Worm (Caenorhabditis elegans) whole organism, L4/young adult: Measurements from ENCODE around the gene C50D2.2.

ENCODE experiments used
- W03F9.2 ChIP-seq: fragments of 150-350 bp; optimal IDR thresholded peaks from 2 replicates; lab custom pipeline; 2014; ENCODE audit warnings: missing biosample characterization, missing genetic modification characterization
- dao-5 ChIP-seq: sonication (generic microtip); optimal IDR thresholded peaks from 2 replicates; lab custom pipeline; 2016; ENCODE audit warnings: missing genotype, missing genetic modification characterization, moderate library complexity, missing compliant biosample characterization
- him-1 ChIP-seq: sonication (generic microtip); optimal IDR thresholded peaks from 2 replicates; lab custom pipeline; 2016; ENCODE audit warnings: missing genotype, missing genetic modification reagents, missing genetic modification characterization, missing compliant biosample characterization

C50D2.2 gene

ce11 chrII:108865-109264 is at the start of gene C50D2.2:
C50D2.2 (plus strand) TSS chrII:109165.
- TF ChIP-seq him-1 (tag; lab: Kevin White, UChicago) = no peak

ce11 chrII:60049-60448 is 48.9 kb upstream of the C50D2.2 start:
- no peak for TF ChIP-seq him-1 (tag; lab: Kevin White, UChicago)
- TF ChIP-seq dao-5 (tag; lab: Kevin White, UChicago) = no peak
- no peak for TF ChIP-seq W03F9.2

DNA sequence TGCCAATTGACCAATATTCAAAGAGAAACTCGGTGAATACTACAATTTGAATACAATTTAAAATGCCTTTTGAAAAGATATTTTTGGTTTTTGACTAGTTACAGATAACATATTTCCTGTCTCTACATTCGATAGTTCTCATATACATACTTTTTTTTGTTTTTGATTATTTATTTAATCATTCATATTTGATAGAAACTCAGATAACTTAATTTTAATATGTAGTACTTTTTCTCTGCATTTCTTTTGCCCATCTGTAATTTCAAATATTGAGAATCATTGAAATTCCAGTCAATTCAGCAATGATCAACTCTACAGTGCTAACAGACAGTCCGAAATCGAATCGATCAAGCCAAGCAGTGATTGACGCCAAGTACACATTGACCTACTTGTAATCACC is 48.0 kb upstream of the C50D2.2 start, which contains the start of gene C23H3.2:
Gene C23H3.2 (plus strand): TSS at position 301 of the 400 bp plus-strand sequence.
- TF ChIP-seq him-1 (tag; lab: Kevin White, UChicago) = no peak
- no peak for TF ChIP-seq dao-5 (tag; lab: Kevin White, UChicago)
- no peak for TF ChIP-seq W03F9.2

ce11 chrII:65484-65883 is 43.5 kb upstream of the C50D2.2 start:
- no peak for TF ChIP-seq him-1 (tag; lab: Kevin White, UChicago)
- TF ChIP-seq dao-5 (tag; lab: Kevin White, UChicago) = no peak
- TF ChIP-seq W03F9.2 = no peak

DNA sequence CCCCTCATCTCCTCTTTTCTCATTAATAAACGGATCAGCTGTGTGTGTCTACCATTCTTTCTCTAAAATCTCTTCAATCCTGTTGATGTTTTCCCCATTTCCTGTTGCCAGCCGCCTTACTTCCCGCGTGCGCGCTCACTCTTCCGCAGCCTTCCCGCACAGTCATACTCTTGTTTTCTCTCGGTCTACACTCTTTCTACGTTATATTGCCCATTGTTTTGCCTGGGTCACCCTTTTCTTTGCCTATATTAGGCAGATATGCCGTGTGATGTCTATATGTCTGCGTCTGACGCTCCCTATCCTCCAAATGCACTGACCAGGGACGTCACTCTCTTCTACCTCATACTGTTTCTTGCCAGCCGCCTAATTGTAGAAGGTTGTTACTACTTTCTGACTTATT is 42.6 kb upstream of the C50D2.2 start:
- TF ChIP-seq dao-5 (tag; lab: Kevin White, UChicago) (no peak), W03F9.2 (no peak), him-1 (tag; lab: Kevin White, UChicago) (no peak)

DNA sequence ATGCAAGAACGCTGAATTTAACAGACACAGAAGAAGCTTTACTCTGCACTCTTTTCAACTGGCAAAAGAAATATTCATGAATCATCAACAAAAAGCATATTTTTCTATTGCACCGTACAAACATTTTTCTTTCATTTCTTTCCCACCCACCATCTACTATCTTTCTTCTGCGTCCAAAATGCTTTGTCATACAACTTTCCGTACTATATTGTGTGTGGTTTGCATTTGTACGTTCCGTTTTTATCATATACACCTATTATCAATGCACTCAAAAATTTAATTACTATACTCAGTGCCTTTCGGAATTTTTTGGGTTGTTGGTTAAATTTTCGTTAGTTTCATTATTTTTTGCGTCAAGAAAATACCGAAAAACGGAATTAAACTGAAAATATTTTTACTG is 41.3 kb upstream of the C50D2.2 start:
- no peak for TF ChIP-seq dao-5 (tag; lab: Kevin White, UChicago)
- TF ChIP-seq him-1 (tag; lab: Kevin White, UChicago) = no peak

ce11 chrII:68757-69156 is 40.2 kb upstream of the C50D2.2 start:
- TF ChIP-seq W03F9.2 (no peak), dao-5 (tag; lab: Kevin White, UChicago) (no peak), him-1 (tag; lab: Kevin White, UChicago) (no peak)

DNA sequence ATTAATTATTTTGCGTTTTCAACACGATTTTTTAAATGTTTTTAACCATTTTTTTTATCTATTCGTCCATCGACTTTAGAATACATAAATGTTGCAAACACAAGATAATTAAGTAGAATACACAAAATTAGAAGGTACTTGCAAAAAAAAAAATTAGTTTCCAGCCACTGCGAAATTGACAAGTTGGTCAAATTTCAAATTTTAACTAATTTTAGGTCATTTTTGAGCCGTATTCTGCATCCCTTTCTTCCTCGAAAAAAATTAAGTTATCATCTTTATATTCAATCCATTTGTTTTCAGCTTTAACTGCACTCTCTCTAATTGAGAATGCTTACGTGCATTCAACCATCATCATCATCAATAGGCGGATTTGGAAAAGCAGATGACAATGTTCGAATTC is 39.6 kb upstream of the C50D2.2 start, which contains the start of gene egl-26:
Gene egl-26 (plus strand): TSS at position 301 of the 400 bp plus-strand sequence.
- TF ChIP-seq him-1 (tag; lab: Kevin White, UChicago) (no peak), dao-5 (tag; lab: Kevin White, UChicago) (no peak), W03F9.2 (no peak)

DNA sequence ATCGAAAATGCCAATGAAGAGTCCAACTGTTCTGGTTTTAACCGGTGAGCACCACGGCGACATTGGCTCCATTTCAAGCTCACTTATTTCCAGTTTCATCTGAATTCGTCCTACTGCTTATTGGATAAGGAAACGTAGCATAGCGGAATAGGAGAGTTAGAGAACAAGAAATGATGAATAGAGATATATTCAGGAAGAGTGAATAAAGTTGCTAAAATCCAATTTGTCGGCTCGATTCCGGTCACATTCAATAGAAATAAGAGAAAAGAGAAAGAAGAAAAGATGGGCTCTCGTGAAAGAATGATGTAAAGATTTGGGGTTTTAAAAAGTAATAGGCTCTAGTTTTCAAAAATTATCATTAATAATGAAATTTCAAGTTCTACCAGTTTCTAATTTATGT is 35.6 kb upstream of the C50D2.2 start:
- TF ChIP-seq dao-5 (tag; lab: Kevin White, UChicago) (no peak), him-1 (tag; lab: Kevin White, UChicago) (no peak), W03F9.2 (no peak)

- TF ChIP-seq W03F9.2 = no peak
- no peak for TF ChIP-seq him-1 (tag; lab: Kevin White, UChicago)
- TF ChIP-seq dao-5 (tag; lab: Kevin White, UChicago) = no peak
Observed at ce11 chrII:73892-74291, 35.1 kb upstream of the C50D2.2 start.

ce11 chrII:75831-76230 is 33.1 kb upstream of the C50D2.2 start:
- no peak for TF ChIP-seq him-1 (tag; lab: Kevin White, UChicago)
- no peak for TF ChIP-seq W03F9.2
- TF ChIP-seq dao-5 (tag; lab: Kevin White, UChicago) = no peak

- TF ChIP-seq W03F9.2 (no peak), him-1 (tag; lab: Kevin White, UChicago) (no peak), dao-5 (tag; lab: Kevin White, UChicago) (no peak)
Observed at ce11 chrII:76662-77061, 32.3 kb upstream of the C50D2.2 start.

DNA sequence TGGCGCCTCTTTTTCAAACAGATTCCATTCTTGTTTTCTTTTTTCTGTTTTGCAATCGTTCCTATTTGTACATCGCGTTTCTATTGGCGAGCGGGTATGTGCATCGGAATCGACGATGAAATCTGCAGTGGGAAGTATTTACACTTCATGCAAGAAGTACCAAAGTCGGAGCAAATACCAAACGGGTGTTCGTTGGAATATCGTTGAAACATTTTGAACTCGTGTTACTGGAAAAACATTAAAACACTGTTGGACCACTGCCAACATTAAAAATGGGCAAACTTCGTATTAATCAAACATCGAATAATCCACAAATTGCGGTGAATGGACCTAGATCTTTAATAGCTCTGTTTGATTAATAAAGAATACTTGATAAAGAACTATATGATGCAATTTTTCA is 29.8 kb upstream of the C50D2.2 start, which contains the start of gene C23H3.9:
Gene C23H3.9 (minus strand): TSS at position 101 of the 400 bp plus-strand sequence.
- TF ChIP-seq W03F9.2 (no peak), dao-5 (tag; lab: Kevin White, UChicago) (no peak), him-1 (tag; lab: Kevin White, UChicago) (no peak)

ce11 chrII:84134-84533 is 24.8 kb upstream of the C50D2.2 start, which contains the start of gene C50D2.6:
C50D2.6 (plus strand) TSS chrII:84434.
- TF ChIP-seq him-1 (tag; lab: Kevin White, UChicago) (no peak), dao-5 (tag; lab: Kevin White, UChicago) (no peak), W03F9.2 (no peak)

- no peak for TF ChIP-seq W03F9.2
Observed at ce11 chrII:86794-87193, 22.2 kb upstream of the C50D2.2 start.
